Worm (Caenorhabditis elegans) whole organism, L4 larva: ENCODE data around the gene cdh-9.
A peak's percentile ranks its signal among the peaks of the same experiment; 100 is the strongest.

Experiments used
- D1046.2 ChIP-seq: fragments of 200-800 bp; sonication (Bioruptor generic); IDR thresholded peaks from 2 replicates; pipeline ENCODE4 v1.3.6; 2022; ENCODE audit warnings: missing genetic modification characterization, missing compliant biosample characterization
- F26F4.8 ChIP-seq: fragments of 200-800 bp; sonication (Bioruptor generic); conservative IDR thresholded peaks from 2 replicates; pipeline ENCODE4 v1.3.6; 2022; ENCODE audit warnings: missing genetic modification characterization, missing compliant biosample characterization
- F44E2.7 ChIP-seq: fragments of 200-800 bp; sonication (Bioruptor generic); IDR thresholded peaks from 2 replicates; pipeline ENCODE4 v2.1.2; 2022; ENCODE audit warnings: missing genetic modification characterization, missing compliant biosample characterization
- R02D3.7 ChIP-seq: fragments of 150-350 bp; sonication (generic microtip); optimal IDR thresholded peaks from 3 replicates; lab custom pipeline; 2014; ENCODE audit warnings: missing biosample characterization, missing genetic modification characterization
- T20F7.1 ChIP-seq: fragments of 200-800 bp; sonication (Bioruptor generic); optimal IDR thresholded peaks from 2 replicates; lab custom pipeline; 2018; ENCODE audit warnings: mild to moderate bottlenecking, missing genetic modification characterization, missing compliant biosample characterization
- Y105C5A.15 ChIP-seq: fragments of 200-800 bp; sonication (Bioruptor generic); IDR thresholded peaks from 2 replicates; pipeline ENCODE4 v1.3.6; 2022; ENCODE audit warnings: missing genetic modification characterization, missing compliant biosample characterization
- Y48G9A.11 ChIP-seq: fragments of 200-800 bp; sonication (Bioruptor generic); IDR thresholded peaks from 2 replicates; pipeline ENCODE4 v1.3.6; 2022; ENCODE audit warnings: missing genetic modification reagents, missing genetic modification characterization, missing compliant biosample characterization
- ZK337.2 ChIP-seq: fragments of 200-800 bp; sonication (Bioruptor generic); IDR thresholded peaks from 2 replicates; pipeline ENCODE4 v1.3.6; 2022; ENCODE audit warnings: missing genetic modification reagents, missing genetic modification characterization, missing compliant biosample characterization
- aha-1 ChIP-seq: fragments of 150-350 bp; peaks from one replicate; lab custom pipeline; 2014; ENCODE audit warnings: missing biosample characterization, missing genetic modification characterization
- aly-2 ChIP-seq: sonication (generic microtip); optimal IDR thresholded peaks from 2 replicates; lab custom pipeline; 2018; ENCODE audit warnings: missing biosample characterization, missing genetic modification characterization
- arid-1 ChIP-seq: fragments of 200-800 bp; sonication (Bioruptor generic); conservative IDR thresholded peaks from 2 replicates; pipeline ENCODE4 v1.3.6; 2022; ENCODE audit warnings: missing genetic modification reagents, missing genetic modification characterization, missing compliant biosample characterization
- attf-4 ChIP-seq: sonication (generic microtip); optimal IDR thresholded peaks from 3 replicates; lab custom pipeline; 2017; ENCODE audit warnings: missing biosample characterization, missing genetic modification characterization
- ceh-20 ChIP-seq: fragments of 200-800 bp; sonication (Bioruptor generic); IDR thresholded peaks from 2 replicates; pipeline ENCODE4 v1.3.6; 2022; ENCODE audit warnings: missing genetic modification reagents, missing genetic modification characterization, missing compliant biosample characterization
- ceh-62 ChIP-seq: sonication (generic microtip); optimal IDR thresholded peaks from 2 replicates; lab custom pipeline; 2017; ENCODE audit warnings: missing biosample characterization, missing genetic modification characterization
- daf-16 ChIP-seq, 3 experiments: sonication (generic microtip); optimal IDR thresholded peaks; 2 replicates each; lab custom pipeline; 2016 to 2017; ENCODE audit warnings: missing genetic modification characterization in 3 of 3, missing genetic modification reagents in 3 of 3, mild to moderate bottlenecking in 2 of 3, missing compliant biosample characterization in 2 of 3, missing biosample characterization in 1 of 3, moderate library complexity in 1 of 3
- daf-8 ChIP-seq: fragments of 200-800 bp; sonication (Bioruptor generic); IDR thresholded peaks from 2 replicates; pipeline ENCODE4 v1.3.6; 2022; ENCODE audit warnings: missing genetic modification characterization, missing compliant biosample characterization
- dmd-6 ChIP-seq: fragments of 200-800 bp; sonication (Bioruptor generic); IDR thresholded peaks from 2 replicates; pipeline ENCODE4 v1.3.6; 2022; ENCODE audit warnings: missing genetic modification reagents, missing genetic modification characterization, missing compliant biosample characterization
- dmd-8 ChIP-seq: fragments of 200-800 bp; sonication (Bioruptor generic); IDR thresholded peaks from 2 replicates; pipeline ENCODE4 v1.3.6; 2022; ENCODE audit warnings: missing genetic modification characterization, missing compliant biosample characterization
- dmd-9 ChIP-seq: fragments of 200-800 bp; sonication (Bioruptor generic); IDR thresholded peaks from 2 replicates; pipeline ENCODE4 v1.3.6; 2022; ENCODE audit warnings: missing genetic modification reagents, missing genetic modification characterization, missing compliant biosample characterization
- egl-43 ChIP-seq: fragments of 200-800 bp; sonication (Bioruptor generic); IDR thresholded peaks from 2 replicates; pipeline ENCODE4 v1.3.6; 2022; ENCODE audit warnings: missing genetic modification reagents, missing genetic modification characterization, missing compliant biosample characterization
- fkh-10 ChIP-seq: fragments of 150-350 bp; optimal IDR thresholded peaks from 2 replicates; lab custom pipeline; 2014; ENCODE audit warnings: missing biosample characterization, missing genetic modification reagents, missing genetic modification characterization
- fos-1 ChIP-seq: fragments of 150-350 bp; optimal IDR thresholded peaks from 2 replicates; lab custom pipeline; 2014; ENCODE audit warnings: missing biosample characterization, missing genetic modification characterization
- jun-1 ChIP-seq: fragments of 150-350 bp; optimal IDR thresholded peaks from 2 replicates; lab custom pipeline; 2014; ENCODE audit warnings: missing biosample characterization, missing genetic modification reagents, missing genetic modification characterization
- lim-7 ChIP-seq: fragments of 200-800 bp; sonication (Bioruptor generic); IDR thresholded peaks from 2 replicates; pipeline ENCODE4 v1.3.6; 2022; ENCODE audit warnings: missing genetic modification characterization, missing compliant biosample characterization
- lin-15B ChIP-seq: fragments of 150-350 bp; sonication (generic microtip); optimal IDR thresholded peaks from 3 replicates; lab custom pipeline; 2014; ENCODE audit warnings: missing biosample characterization, missing genetic modification characterization
- lin-39 ChIP-seq: fragments of 150-350 bp; optimal IDR thresholded peaks from 2 replicates; lab custom pipeline; 2014; ENCODE audit warnings: missing biosample characterization, missing genetic modification reagents, missing genetic modification characterization
- lsy-2 ChIP-seq, 2 experiments: fragments of 150-350 bp in 1 of 2; sonication (generic microtip) in 1 of 2; optimal IDR thresholded peaks; 2 replicates each; lab custom pipeline; 2014 to 2017; ENCODE audit warnings: missing biosample characterization in 2 of 2, missing genetic modification characterization in 2 of 2
- mes-2 ChIP-seq: sonication (generic microtip); optimal IDR thresholded peaks from 2 replicates; lab custom pipeline; 2016; ENCODE audit warnings: missing genotype, mild to moderate bottlenecking, missing genetic modification characterization, missing compliant biosample characterization; ENCODE audit not compliant: poor library complexity, severe bottlenecking
- nhr-111 ChIP-seq: fragments of 200-800 bp; sonication (Bioruptor generic); optimal IDR thresholded peaks from 2 replicates; lab custom pipeline; 2018; ENCODE audit warnings: mild to moderate bottlenecking, missing genetic modification characterization, missing compliant biosample characterization
- nhr-237 ChIP-seq: sonication (generic microtip); optimal IDR thresholded peaks from 2 replicates; lab custom pipeline; 2017; ENCODE audit warnings: missing biosample characterization, missing genetic modification characterization
- nhr-28 ChIP-seq: fragments of 150-350 bp; optimal IDR thresholded peaks from 2 replicates; lab custom pipeline; 2014; ENCODE audit warnings: missing biosample characterization, missing genetic modification characterization
- nhr-6 ChIP-seq: fragments of 150-350 bp; optimal IDR thresholded peaks from 2 replicates; lab custom pipeline; 2014; ENCODE audit warnings: missing biosample characterization, missing genetic modification characterization
- pqm-1 ChIP-seq: sonication (generic microtip); optimal IDR thresholded peaks from 2 replicates; lab custom pipeline; 2017; ENCODE audit warnings: missing biosample characterization, missing genetic modification characterization
- sdz-12 ChIP-seq: fragments of 200-800 bp; sonication (Bioruptor generic); optimal IDR thresholded peaks from 2 replicates; lab custom pipeline; 2018; ENCODE audit warnings: mild to moderate bottlenecking, missing genetic modification characterization, missing compliant biosample characterization
- set-16 ChIP-seq: fragments of 200-800 bp; sonication (Bioruptor generic); IDR thresholded peaks from 2 replicates; pipeline ENCODE4 v1.3.6; 2022; ENCODE audit warnings: missing genetic modification reagents, missing genetic modification characterization, missing compliant biosample characterization
- skn-1 ChIP-seq: fragments of 150-350 bp; optimal IDR thresholded peaks from 2 replicates; lab custom pipeline; 2014; ENCODE audit warnings: missing biosample characterization, missing genetic modification characterization
- snpc-1.2 ChIP-seq: fragments of 200-800 bp; sonication (Bioruptor generic); IDR thresholded peaks from 2 replicates; pipeline ENCODE4 v1.3.6; 2022; ENCODE audit warnings: missing genetic modification reagents, missing genetic modification characterization, missing compliant biosample characterization
- tra-1 ChIP-seq: fragments of 200-800 bp; sonication (Bioruptor generic); IDR thresholded peaks from 2 replicates; pipeline ENCODE4 v1.3.6; 2022; ENCODE audit warnings: missing genetic modification reagents, missing genetic modification characterization, missing compliant biosample characterization
- unc-62 ChIP-seq, 3 experiments: fragments of 150-350 bp in 1 of 3; sonication (generic microtip); optimal IDR thresholded peaks in 2 of 3; peaks in 1 of 3; 1 replicate in 1 of 3; 2 replicates in 2 of 3; lab custom pipeline; 2014 to 2017; ENCODE audit warnings: missing biosample characterization in 3 of 3, missing genetic modification characterization in 3 of 3, missing genetic modification reagents in 3 of 3, missing genotype in 1 of 3
- zag-1 ChIP-seq: fragments of 150-350 bp; optimal IDR thresholded peaks from 2 replicates; lab custom pipeline; 2014; ENCODE audit warnings: missing biosample characterization, missing genetic modification characterization
- zfp-2 ChIP-seq: sonication (generic microtip); optimal IDR thresholded peaks from 2 replicates; lab custom pipeline; 2016; ENCODE audit warnings: mild to moderate bottlenecking, missing genetic modification characterization, missing compliant biosample characterization
- zip-2 ChIP-seq: fragments of 150-350 bp; optimal IDR thresholded peaks from 2 replicates; lab custom pipeline; 2014; ENCODE audit warnings: missing biosample characterization, missing genetic modification characterization
- ztf-7 ChIP-seq: fragments of 150-350 bp; optimal IDR thresholded peaks from 2 replicates; lab custom pipeline; 2014; ENCODE audit warnings: missing biosample characterization, missing genetic modification characterization

Gene cdh-9

ce11 chrX:16634708-16635107 lies 39.7 kb downstream of the cdh-9 start (continued):
- TF ChIP-seq arid-1 (GFP tag; lab: Robert Waterston, UW) (peak; percentile 73), attf-4 (tag; lab: Kevin White, UChicago) (no peak), lsy-2 (tag; optimal IDR thresholded peaks at IDR 0.05; lab: Kevin White, UChicago) (peak; percentile 42 to 67), fos-1 (tag; lab: Kevin White, UChicago) (no peak), ceh-62 (no peak), zag-1 (tag; lab: Kevin White, UChicago) (no peak), sdz-12 (GFP tag; lab: Kevin White, UChicago) (peak; percentile 76), daf-8 (GFP tag; lab: Robert Waterston, UW) (no peak), nhr-237 (tag; lab: Kevin White, UChicago) (no peak), egl-43 (GFP tag; lab: Robert Waterston, UW) (peak; percentile 97), fkh-10 (GFP tag; lab: Kevin White, UChicago) (peak; percentile 72), ZK337.2 (peak; percentile 57; the same call in 1 of the 2 replicates), aly-2 (tag; lab: Kevin White, UChicago) (no peak), jun-1 (tag; lab: Kevin White, UChicago) (peak; percentile 59), tra-1 (peak; percentile 88), zfp-2 (tag; lab: Kevin White, UChicago) (peak; percentile 31), F26F4.8 (GFP tag; lab: Robert Waterston, UW) (peak; percentile 61; the same call in 1 of the 2 replicates), F44E2.7 (GFP tag; lab: Robert Waterston, UW) (no peak), D1046.2 (GFP tag; lab: Robert Waterston, UW) (peak; percentile 90), ceh-20 (GFP tag; lab: Robert Waterston, UW) (peak; percentile 91), Y105C5A.15 (GFP tag; lab: Robert Waterston, UW) (peak; percentile 80; the same call in 1 of the 2 replicates), mes-2 (tag; lab: Kevin White, UChicago) (peak; percentile 89), dmd-8 (GFP tag; lab: Robert Waterston, UW) (peak; percentile 96)

- TF ChIP-seq aha-1 (peak; percentile 43), unc-62 (GFP tag; optimal IDR thresholded peaks at IDR 0.05 in 1 of 2; lab: Kevin White, UChicago) (peak in 1 of 2 experiments; percentile 25), unc-62 (tag; optimal IDR thresholded peaks at IDR 0.05; lab: Kevin White, UChicago) (no peak), T20F7.1 (no peak), R02D3.7 (tag; lab: Kevin White, UChicago) (no peak), Y105C5A.15 (GFP tag; lab: Robert Waterston, UW) (no peak), lin-39 (tag; lab: Kevin White, UChicago) (no peak), pqm-1 (tag; lab: Kevin White, UChicago) (no peak), zip-2 (tag; lab: Kevin White, UChicago) (no peak), dmd-6 (GFP tag; lab: Robert Waterston, UW) (no peak), daf-16 (GFP tag; optimal IDR thresholded peaks at IDR 0.05; lab: Kevin White, UChicago) (peak in 1 of 2 experiments; percentile 52), daf-16 (tag; optimal IDR thresholded peaks at IDR 0.05; lab: Kevin White, UChicago) (no peak), skn-1 (tag; lab: Kevin White, UChicago) (no peak)
Measured at ce11 chrX:16641678-16642077, 46.6 kb downstream of the cdh-9 start.

DNA sequence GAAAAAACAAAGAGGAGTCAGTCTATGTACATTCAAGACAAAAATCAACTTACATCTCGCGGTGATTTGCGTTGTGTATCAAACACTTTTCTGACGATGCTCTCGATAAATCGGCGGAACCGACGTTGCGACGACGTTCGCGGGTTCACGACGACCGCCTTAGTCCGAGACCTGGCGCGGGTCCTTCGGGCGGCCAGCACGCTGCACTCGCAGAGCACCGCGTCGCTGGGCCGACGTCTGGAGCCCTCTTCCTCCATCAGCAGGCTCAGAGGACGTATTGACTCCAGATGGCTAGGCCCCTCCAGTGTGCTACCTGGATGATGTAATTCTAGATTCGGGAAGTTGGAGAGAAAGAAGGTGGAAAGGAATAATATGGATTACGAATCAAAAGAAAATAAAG lies 48.2 kb downstream of the cdh-9 start:
- TF ChIP-seq set-16 (GFP tag; lab: Robert Waterston, UW) (peak; percentile 96), ztf-7 (tag; lab: Kevin White, UChicago) (no peak), Y48G9A.11 (GFP tag; lab: Robert Waterston, UW) (no peak), nhr-6 (tag; lab: Kevin White, UChicago) (no peak), dmd-9 (GFP tag; lab: Robert Waterston, UW) (no peak), egl-43 (GFP tag; lab: Robert Waterston, UW) (peak; percentile 70; the same call in 1 of the 2 replicates), snpc-1.2 (GFP tag; lab: Robert Waterston, UW) (no peak), nhr-111 (GFP tag; lab: Kevin White, UChicago) (no peak), lim-7 (GFP tag; lab: Robert Waterston, UW) (0 out of 2 replicates have a peak, but pooled peaks have one; percentile 48), nhr-28 (tag; lab: Kevin White, UChicago) (no peak), lin-15B (tag; lab: Kevin White, UChicago) (no peak)
- TF ChIP-seq, all 104 proteins: peak for 3
